Worm (Caenorhabditis elegans) whole organism, L2 larva: ENCODE measurements around the gene chst-1.

Experiments
- ZK546.5 ChIP-seq: sonication (generic microtip); optimal IDR thresholded peaks from 2 replicates; lab custom pipeline; 2017; ENCODE audit warnings: missing biosample characterization, missing genetic modification characterization
- ceh-16 ChIP-seq: fragments of 150-350 bp; optimal IDR thresholded peaks from 2 replicates; lab custom pipeline; 2014; ENCODE audit warnings: missing biosample characterization, missing genetic modification characterization
- dmd-4 ChIP-seq: sonication (generic microtip); optimal IDR thresholded peaks from 2 replicates; lab custom pipeline; 2017; ENCODE audit warnings: missing biosample characterization, missing genetic modification characterization
- nhr-10 ChIP-seq: sonication (generic microtip); optimal IDR thresholded peaks from 2 replicates; lab custom pipeline; 2017; ENCODE audit warnings: missing biosample characterization, missing genetic modification characterization
- nhr-11 ChIP-seq: fragments of 150-350 bp; optimal IDR thresholded peaks from 2 replicates; lab custom pipeline; 2014; ENCODE audit warnings: missing biosample characterization, missing genetic modification characterization
- nhr-12 ChIP-seq: fragments of 150-350 bp; optimal IDR thresholded peaks from 2 replicates; lab custom pipeline; 2014; ENCODE audit warnings: missing biosample characterization, missing genetic modification characterization
- nhr-77 ChIP-seq: fragments of 150-350 bp; optimal IDR thresholded peaks from 2 replicates; lab custom pipeline; 2014; ENCODE audit warnings: missing biosample characterization, missing genetic modification characterization
- skn-1 ChIP-seq: sonication (generic microtip); optimal IDR thresholded peaks from 2 replicates; lab custom pipeline; 2017; ENCODE audit warnings: missing biosample characterization, missing genetic modification characterization
- sma-3 ChIP-seq: sonication (generic microtip); optimal IDR thresholded peaks from 2 replicates; lab custom pipeline; 2016; ENCODE audit warnings: missing genetic modification reagents, missing genetic modification characterization, missing compliant biosample characterization
- snpc-4 ChIP-seq: fragments of 150-350 bp; optimal IDR thresholded peaks from 2 replicates; lab custom pipeline; 2014; ENCODE audit warnings: missing biosample characterization, missing genetic modification characterization
- unc-39 ChIP-seq: fragments of 150-350 bp; optimal IDR thresholded peaks from 2 replicates; lab custom pipeline; 2014; ENCODE audit warnings: missing biosample characterization, missing genetic modification characterization
- zag-1 ChIP-seq: fragments of 150-350 bp; optimal IDR thresholded peaks from 2 replicates; lab custom pipeline; 2014; ENCODE audit warnings: missing biosample characterization, missing genetic modification characterization

ce11 chrII:8071801-8072544 is 34.8 kb downstream of the chst-1 start:
- no peak for TF ChIP-seq ceh-16 (tag; lab: Kevin White, UChicago)
- no peak for TF ChIP-seq dmd-4 (tag; lab: Kevin White, UChicago)
- TF ChIP-seq skn-1 (tag; lab: Kevin White, UChicago) = no peak
- TF ChIP-seq sma-3 (GFP tag; lab: Kevin White, UChicago) = no peak
- TF ChIP-seq nhr-10 = no peak
- no peak for TF ChIP-seq ZK546.5
- peak; percentile 53 for TF ChIP-seq zag-1 (tag; lab: Kevin White, UChicago)
- no peak for TF ChIP-seq unc-39 (tag; lab: Kevin White, UChicago)
- TF ChIP-seq nhr-77 (tag; lab: Kevin White, UChicago) = no peak
- TF ChIP-seq nhr-11 (tag; lab: Kevin White, UChicago) = no peak
- TF ChIP-seq nhr-12 = no peak
- TF ChIP-seq snpc-4 (tag; lab: Kevin White, UChicago) = peak; percentile 38
